Fruit fly (Drosophila melanogaster) whole organism, prepupa: ENCODE results near the gene Ucp4B.

Source experiments
- Blimp-1 ChIP-seq: fragments of 200-800 bp; sonication (Bioruptor generic); optimal IDR thresholded peaks from 3 replicates; lab custom pipeline; 2017; ENCODE audit warnings: missing biosample characterization, missing genetic modification characterization, mild to moderate bottlenecking, moderate library complexity, missing genetic modification reagents
- CG10631 ChIP-seq: fragments of 200-800 bp; sonication (Bioruptor generic); optimal IDR thresholded peaks from 2 replicates; lab custom pipeline; 2016; ENCODE audit warnings: missing biosample characterization, missing genetic modification characterization
- CG10669 ChIP-seq: fragments of 200-800 bp; sonication (Bioruptor generic); optimal IDR thresholded peaks from 3 replicates; lab custom pipeline; 2018; ENCODE audit warnings: missing biosample characterization, mild to moderate bottlenecking, missing genetic modification characterization, moderate library complexity
- CG11762 ChIP-seq: fragments of 200-800 bp; sonication (Bioruptor generic); optimal IDR thresholded peaks from 3 replicates; lab custom pipeline; 2016; ENCODE audit warnings: missing biosample characterization, missing genetic modification characterization; ENCODE audit not compliant: insufficient read depth
- CG11902 ChIP-seq: fragments of 200-800 bp; sonication (Bioruptor generic); optimal IDR thresholded peaks from 3 replicates; lab custom pipeline; 2016; ENCODE audit warnings: missing biosample characterization, missing genetic modification characterization
- CG1621 ChIP-seq: fragments of 200-800 bp; sonication (Bioruptor generic); optimal IDR thresholded peaks from 3 replicates; lab custom pipeline; 2018; ENCODE audit warnings: missing biosample characterization, mild to moderate bottlenecking, missing genetic modification characterization
- CG16779 ChIP-seq: fragments of 200-800 bp; sonication (Bioruptor generic); optimal IDR thresholded peaks from 3 replicates; lab custom pipeline; 2017; ENCODE audit warnings: missing biosample characterization, mild to moderate bottlenecking, missing genetic modification characterization
- CG3032 ChIP-seq: fragments of 200-800 bp; optimal IDR thresholded peaks from 2 replicates; lab custom pipeline; 2019; ENCODE audit warnings: missing biosample characterization, mild to moderate bottlenecking, missing genetic modification characterization, moderate library complexity
- CG31627 ChIP-seq: fragments of 200-800 bp; sonication (Bioruptor generic); optimal IDR thresholded peaks from 3 replicates; lab custom pipeline; 2016; ENCODE audit warnings: missing biosample characterization, missing genetic modification characterization
- CG34406 ChIP-seq: fragments of 200-800 bp; sonication (Bioruptor generic); optimal IDR thresholded peaks from 3 replicates; lab custom pipeline; 2016; ENCODE audit warnings: missing biosample characterization, missing genetic modification characterization
- CG3919 ChIP-seq: fragments of 200-800 bp; sonication (Bioruptor generic); optimal IDR thresholded peaks from 3 replicates; lab custom pipeline; 2016; ENCODE audit warnings: missing biosample characterization, missing genetic modification characterization
- CG4318 ChIP-seq: fragments of 200-800 bp; sonication (Bioruptor generic); optimal IDR thresholded peaks from 3 replicates; lab custom pipeline; 2017; ENCODE audit warnings: missing biosample characterization, mild to moderate bottlenecking, missing genetic modification characterization
- CG6792 ChIP-seq: fragments of 200-800 bp; sonication (Bioruptor generic); optimal IDR thresholded peaks from 3 replicates; lab custom pipeline; 2016; ENCODE audit warnings: missing biosample characterization, missing genetic modification characterization
- CG6854 ChIP-seq: fragments of 200-800 bp; sonication (Bioruptor generic); optimal IDR thresholded peaks from 2 replicates; lab custom pipeline; 2017; ENCODE audit warnings: missing biosample characterization, mild to moderate bottlenecking, missing genetic modification characterization
- CG8119 ChIP-seq: fragments of 200-800 bp; sonication (Bioruptor generic); IDR thresholded peaks from 3 replicates; pipeline ENCODE4 v1.3.6; 2022; ENCODE audit warnings: missing biosample characterization, missing genetic modification characterization
- CG8632 ChIP-seq: fragments of 200-800 bp; sonication (Bioruptor generic); optimal IDR thresholded peaks from 3 replicates; lab custom pipeline; 2016; ENCODE audit warnings: missing biosample characterization, missing genetic modification characterization
- Eip75B ChIP-seq: fragments of 200-800 bp; sonication (Bioruptor generic); optimal IDR thresholded peaks from 3 replicates; lab custom pipeline; 2016; ENCODE audit warnings: missing biosample characterization, missing genetic modification characterization
- Eip78C ChIP-seq: fragments of 200-800 bp; sonication (Bioruptor generic); peaks from one replicate; lab custom pipeline; 2016; ENCODE audit warnings: missing biosample characterization, missing genetic modification characterization
- Eip93F ChIP-seq: fragments of 200-800 bp; sonication (Bioruptor generic); optimal IDR thresholded peaks from 2 replicates; lab custom pipeline; 2016; ENCODE audit warnings: missing biosample characterization, mild to moderate bottlenecking, missing genetic modification characterization
- Ets21C ChIP-seq: fragments of 200-800 bp; sonication (Bioruptor generic); optimal IDR thresholded peaks from 3 replicates; lab custom pipeline; 2016; ENCODE audit warnings: missing biosample characterization, missing genetic modification characterization
- Ets96B ChIP-seq: fragments of 200-800 bp; optimal IDR thresholded peaks from 2 replicates; lab custom pipeline; 2019; ENCODE audit warnings: missing biosample characterization, mild to moderate bottlenecking, missing genetic modification characterization, moderate library complexity
- Gug ChIP-seq: fragments of 200-800 bp; sonication (Bioruptor generic); IDR thresholded peaks from 2 replicates; pipeline ENCODE4 v1.3.6; 2022; ENCODE audit warnings: missing biosample characterization, missing genetic modification characterization
- Hr38 ChIP-seq: sonication (Bioruptor generic); optimal IDR thresholded peaks from 2 replicates; lab custom pipeline; 2016; ENCODE audit warnings: missing biosample characterization, missing genetic modification characterization
- Hr39 ChIP-seq: fragments of 200-800 bp; sonication (Bioruptor generic); optimal IDR thresholded peaks from 2 replicates; lab custom pipeline; 2016; ENCODE audit warnings: missing biosample characterization, missing genetic modification characterization
- Lpt ChIP-seq: fragments of 200-800 bp; sonication (Bioruptor generic); optimal IDR thresholded peaks from 3 replicates; lab custom pipeline; 2016; ENCODE audit warnings: missing biosample characterization, missing genetic modification characterization
- Smox ChIP-seq: fragments of 200-800 bp; sonication (Bioruptor generic); optimal IDR thresholded peaks from 3 replicates; lab custom pipeline; 2016; ENCODE audit warnings: missing biosample characterization, missing genetic modification characterization
- Sox102F ChIP-seq: fragments of 200-800 bp; sonication (Bioruptor generic); optimal IDR thresholded peaks from 2 replicates; lab custom pipeline; 2016; ENCODE audit warnings: missing biosample characterization, mild to moderate bottlenecking, missing genetic modification characterization
- Sox14 ChIP-seq: fragments of 200-800 bp; sonication (Bioruptor generic); optimal IDR thresholded peaks from 3 replicates; lab custom pipeline; 2016; ENCODE audit warnings: missing biosample characterization, missing genetic modification characterization
- Sox15 ChIP-seq: fragments of 200-800 bp; sonication (Bioruptor generic); optimal IDR thresholded peaks from 3 replicates; lab custom pipeline; 2016; ENCODE audit warnings: missing biosample characterization, missing genetic modification characterization
- achi ChIP-seq: fragments of 200-800 bp; sonication (Bioruptor generic); optimal IDR thresholded peaks from 3 replicates; lab custom pipeline; 2016; ENCODE audit warnings: missing biosample characterization, missing genetic modification characterization
- acj6 ChIP-seq: fragments of 200-800 bp; sonication (Bioruptor generic); optimal IDR thresholded peaks from 3 replicates; lab custom pipeline; 2016; ENCODE audit warnings: missing biosample characterization, missing genetic modification characterization
- cyc ChIP-seq: fragments of 200-800 bp; sonication (Bioruptor generic); optimal IDR thresholded peaks from 3 replicates; lab custom pipeline; 2016; ENCODE audit warnings: missing biosample characterization, missing genetic modification characterization
- dac ChIP-seq: fragments of 200-800 bp; sonication (Bioruptor generic); optimal IDR thresholded peaks from 2 replicates; lab custom pipeline; 2017; ENCODE audit warnings: missing biosample characterization, mild to moderate bottlenecking, missing genetic modification characterization
- dsx ChIP-seq: fragments of 200-800 bp; optimal IDR thresholded peaks from 3 replicates; lab custom pipeline; 2019; ENCODE audit warnings: missing biosample characterization, mild to moderate bottlenecking, missing genetic modification characterization, moderate library complexity; ENCODE audit not compliant: poor library complexity, severe bottlenecking
- eg ChIP-seq: fragments of 200-800 bp; sonication (Bioruptor generic); IDR thresholded peaks from 3 replicates; pipeline ENCODE4 v1.3.6; 2022; ENCODE audit warnings: missing biosample characterization, missing genetic modification characterization
- esn ChIP-seq: fragments of 200-800 bp; sonication (Bioruptor generic); optimal IDR thresholded peaks from 2 replicates; lab custom pipeline; 2016; ENCODE audit warnings: missing biosample characterization, mild to moderate bottlenecking, missing genetic modification characterization, moderate library complexity
- fd59A ChIP-seq: fragments of 200-800 bp; sonication (Bioruptor generic); optimal IDR thresholded peaks from 2 replicates; lab custom pipeline; 2017; ENCODE audit warnings: missing biosample characterization, mild to moderate bottlenecking, missing genetic modification characterization, missing genetic modification reagents
- fd85E ChIP-seq: fragments of 200-800 bp; sonication (Bioruptor generic); optimal IDR thresholded peaks from 3 replicates; lab custom pipeline; 2016; ENCODE audit warnings: missing biosample characterization, missing genetic modification characterization
- fkh ChIP-seq: fragments of 200-800 bp; sonication (Bioruptor generic); optimal IDR thresholded peaks from 3 replicates; lab custom pipeline; 2017; ENCODE audit warnings: missing biosample characterization, mild to moderate bottlenecking, missing genetic modification characterization, moderate library complexity
- lz ChIP-seq: fragments of 200-800 bp; sonication (Bioruptor generic); optimal IDR thresholded peaks from 3 replicates; lab custom pipeline; 2016; ENCODE audit warnings: missing biosample characterization, missing genetic modification characterization
- net ChIP-seq: fragments of 200-800 bp; sonication (Bioruptor generic); optimal IDR thresholded peaks from 3 replicates; lab custom pipeline; 2016; ENCODE audit warnings: missing biosample characterization, missing genetic modification characterization
- pdm3 ChIP-seq: fragments of 200-800 bp; sonication (Bioruptor generic); optimal IDR thresholded peaks from 3 replicates; lab custom pipeline; 2016; ENCODE audit warnings: missing biosample characterization, missing genetic modification characterization
- salr ChIP-seq, 2 experiments: fragments of 200-800 bp; sonication (Bioruptor generic); optimal IDR thresholded peaks; 3 replicates each; lab custom pipeline; 2016 to 2018; ENCODE audit warnings: missing biosample characterization in 2 of 2, missing genetic modification characterization in 2 of 2, mild to moderate bottlenecking in 1 of 2
- spab ChIP-seq: fragments of 200-800 bp; sonication (Bioruptor generic); optimal IDR thresholded peaks from 2 replicates; lab custom pipeline; 2017; ENCODE audit warnings: missing biosample characterization, mild to moderate bottlenecking, missing genetic modification characterization, missing genetic modification reagents
- ss ChIP-seq, 2 experiments: fragments of 200-800 bp; sonication (Bioruptor generic); optimal IDR thresholded peaks; 2 replicates in 1 of 2; 3 replicates in 1 of 2; lab custom pipeline; 2017 to 2018; ENCODE audit warnings: mild to moderate bottlenecking in 2 of 2, missing biosample characterization in 2 of 2, missing genetic modification characterization in 2 of 2, moderate library complexity in 1 of 2
- svp ChIP-seq: fragments of 200-800 bp; sonication (Bioruptor generic); peaks from one replicate; lab custom pipeline; 2016; ENCODE audit warnings: missing biosample characterization, missing genetic modification characterization
- vri ChIP-seq: fragments of 200-800 bp; sonication (Bioruptor generic); optimal IDR thresholded peaks from 3 replicates; lab custom pipeline; 2016; ENCODE audit warnings: missing biosample characterization, mild to moderate bottlenecking, missing genetic modification characterization

The Ucp4B gene

DNA sequence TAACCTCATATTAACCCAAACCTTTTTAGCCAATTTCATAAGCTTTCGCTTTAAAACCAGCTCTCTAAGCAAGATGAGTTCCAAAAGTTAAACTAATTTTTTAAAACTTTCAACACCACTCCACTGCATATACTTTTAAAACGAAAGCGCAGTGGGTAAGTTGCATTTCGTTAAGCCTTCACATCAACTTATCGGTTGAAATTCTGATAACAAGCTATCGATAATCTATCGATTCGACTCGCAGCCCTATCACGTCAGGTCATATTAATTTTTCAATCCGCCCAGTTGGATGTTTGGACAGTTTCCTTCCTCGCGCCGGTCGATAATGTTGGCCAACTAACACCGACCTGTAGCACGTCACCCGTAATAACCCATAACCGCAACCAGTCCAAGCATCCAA is 16.4 kb downstream of the Ucp4B start, which contains the start of gene ifc:
Gene ifc, plus strand, starts transcription at position 255 of the 400 bp plus-strand sequence.
- TF ChIP-seq Smox (GFP tag; lab: Kevin White, UChicago) = no peak
- TF ChIP-seq CG3919 (GFP tag; lab: Kevin White, UChicago) = peak; percentile 38
- peak; percentile 58 for TF ChIP-seq lz
- peak; percentile 66 for TF ChIP-seq Eip78C
- no peak for TF ChIP-seq CG16779 (tag; lab: Kevin White, UChicago)
- no peak for TF ChIP-seq fd85E (GFP tag; lab: Kevin White, UChicago)
- TF ChIP-seq Ets96B (tag; lab: Kevin White, UChicago) = peak; percentile 23
- TF ChIP-seq CG34406 (GFP tag; lab: Kevin White, UChicago) = no peak
- peak; percentile 10 for TF ChIP-seq CG10669 (GFP tag; lab: Kevin White, UChicago)
- no peak for TF ChIP-seq dac (GFP tag; lab: Kevin White, UChicago)
- TF ChIP-seq Gug (GFP tag; lab: Robert Waterston, UW) = no peak
- TF ChIP-seq pdm3 = no peak
- TF ChIP-seq CG11762 (GFP tag; lab: Kevin White, UChicago) = no peak
- TF ChIP-seq ss (GFP tag; optimal IDR thresholded peaks at IDR 0.05; lab: Kevin White, UChicago) = peak in 1 of 2 experiments; percentile 3
- no peak for TF ChIP-seq Ets21C (GFP tag; lab: Kevin White, UChicago)
- peak; percentile 52 for TF ChIP-seq cyc (GFP tag; lab: Kevin White, UChicago)
- TF ChIP-seq dsx = peak; percentile 30
- no peak for TF ChIP-seq CG11902 (GFP tag; lab: Kevin White, UChicago)
- TF ChIP-seq svp (GFP tag; lab: Kevin White, UChicago) = peak; percentile 83
- TF ChIP-seq Hr39 (GFP tag; lab: Kevin White, UChicago) = no peak
- no peak for TF ChIP-seq fd59A (GFP tag; lab: Kevin White, UChicago)
- TF ChIP-seq Sox14 (GFP tag; lab: Kevin White, UChicago) = peak; percentile 66
- peak; percentile 29 for TF ChIP-seq CG6792 (GFP tag; lab: Kevin White, UChicago)
- no peak for TF ChIP-seq CG8632
- TF ChIP-seq eg (GFP tag; lab: Robert Waterston, UW) = no peak
- no peak for TF ChIP-seq vri (GFP tag; lab: Kevin White, UChicago)
- no peak for TF ChIP-seq Blimp-1 (GFP tag; lab: Kevin White, UChicago)
- TF ChIP-seq net = no peak
- no peak for TF ChIP-seq CG6854
- peak; percentile 25 for TF ChIP-seq Sox15 (GFP tag; lab: Kevin White, UChicago)
- TF ChIP-seq Eip75B (GFP tag; lab: Kevin White, UChicago) = no peak
- no peak for TF ChIP-seq Lpt (GFP tag; lab: Kevin White, UChicago)
- no peak for TF ChIP-seq spab (GFP tag; lab: Kevin White, UChicago)
- peak; percentile 19 for TF ChIP-seq acj6 (GFP tag; lab: Kevin White, UChicago)
- peak; percentile 45 for TF ChIP-seq esn (GFP tag; lab: Kevin White, UChicago)
- TF ChIP-seq CG4318 (GFP tag; lab: Kevin White, UChicago) = no peak
- no peak for TF ChIP-seq Sox102F (GFP tag; lab: Kevin White, UChicago)
- TF ChIP-seq CG31627 (GFP tag; lab: Kevin White, UChicago) = peak; percentile 66
- TF ChIP-seq fkh (GFP tag; lab: Kevin White, UChicago) = peak; percentile 12
- no peak for TF ChIP-seq CG8119 (GFP tag; lab: Robert Waterston, UW)
- peak; percentile 47 for TF ChIP-seq CG1621 (tag; lab: Kevin White, UChicago)
- TF ChIP-seq achi (GFP tag; lab: Kevin White, UChicago) = no peak
- TF ChIP-seq CG10631 = no peak
- TF ChIP-seq Hr38 (GFP tag; lab: Kevin White, UChicago) = no peak
- peak; percentile 51 for TF ChIP-seq CG3032 (tag; lab: Kevin White, UChicago)
- TF ChIP-seq Eip93F (GFP tag; lab: Kevin White, UChicago) = no peak
- TF ChIP-seq salr (GFP tag; optimal IDR thresholded peaks at IDR 0.05; lab: Kevin White, UChicago) = peak in 1 of 2 experiments; percentile 29
